Worm (Caenorhabditis elegans) whole organism, L4 larva: Measurements from ENCODE around the gene T24C4.10.

Experiments used
- F26F4.8 ChIP-seq: fragments of 200-800 bp; sonication (Bioruptor generic); conservative IDR thresholded peaks from 2 replicates; pipeline ENCODE4 v1.3.6; 2022; ENCODE audit warnings: missing genetic modification characterization, missing compliant biosample characterization
- F37D6.2 ChIP-seq: sonication (generic microtip); optimal IDR thresholded peaks from 2 replicates; lab custom pipeline; 2016; ENCODE audit warnings: mild to moderate bottlenecking, missing genetic modification characterization, missing compliant biosample characterization
- F44E2.7 ChIP-seq: fragments of 200-800 bp; sonication (Bioruptor generic); IDR thresholded peaks from 2 replicates; pipeline ENCODE4 v2.1.2; 2022; ENCODE audit warnings: missing genetic modification characterization, missing compliant biosample characterization
- R02D3.7 ChIP-seq: fragments of 150-350 bp; sonication (generic microtip); optimal IDR thresholded peaks from 3 replicates; lab custom pipeline; 2014; ENCODE audit warnings: missing biosample characterization, missing genetic modification characterization
- Y75B8A.6 ChIP-seq: fragments of 200-800 bp; sonication (Bioruptor generic); IDR thresholded peaks from 2 replicates; pipeline ENCODE4 v1.3.6; 2022; ENCODE audit warnings: missing genetic modification reagents, missing genetic modification characterization, missing compliant biosample characterization
- aha-1 ChIP-seq: fragments of 150-350 bp; peaks from one replicate; lab custom pipeline; 2014; ENCODE audit warnings: missing biosample characterization, missing genetic modification characterization
- ceh-44 ChIP-seq: fragments of 200-800 bp; sonication (Bioruptor generic); IDR thresholded peaks from 2 replicates; pipeline ENCODE4 v1.3.6; 2022; ENCODE audit warnings: missing genetic modification reagents, missing genetic modification characterization, missing compliant biosample characterization
- ceh-62 ChIP-seq: sonication (generic microtip); optimal IDR thresholded peaks from 2 replicates; lab custom pipeline; 2017; ENCODE audit warnings: missing biosample characterization, missing genetic modification characterization
- hlh-11 ChIP-seq: fragments of 200-800 bp; sonication (Bioruptor generic); optimal IDR thresholded peaks from 2 replicates; lab custom pipeline; 2018; ENCODE audit warnings: mild to moderate bottlenecking, missing genetic modification characterization, missing compliant biosample characterization
- hlh-30 ChIP-seq: sonication (generic microtip); optimal IDR thresholded peaks from 2 replicates; lab custom pipeline; 2017; ENCODE audit warnings: antibody characterized with exemption, mild to moderate bottlenecking, missing genetic modification characterization, missing compliant biosample characterization; ENCODE audit not compliant: insufficient read depth
- jun-1 ChIP-seq: fragments of 150-350 bp; optimal IDR thresholded peaks from 2 replicates; lab custom pipeline; 2014; ENCODE audit warnings: missing biosample characterization, missing genetic modification reagents, missing genetic modification characterization
- lim-7 ChIP-seq: fragments of 200-800 bp; sonication (Bioruptor generic); IDR thresholded peaks from 2 replicates; pipeline ENCODE4 v1.3.6; 2022; ENCODE audit warnings: missing genetic modification characterization, missing compliant biosample characterization
- lin-15B ChIP-seq: fragments of 150-350 bp; sonication (generic microtip); optimal IDR thresholded peaks from 3 replicates; lab custom pipeline; 2014; ENCODE audit warnings: missing biosample characterization, missing genetic modification characterization
- lsy-2 ChIP-seq, 2 experiments: fragments of 150-350 bp in 1 of 2; sonication (generic microtip) in 1 of 2; optimal IDR thresholded peaks; 2 replicates each; lab custom pipeline; 2014 to 2017; ENCODE audit warnings: missing biosample characterization in 2 of 2, missing genetic modification characterization in 2 of 2
- mep-1 ChIP-seq: fragments of 150-350 bp; sonication (generic microtip); optimal IDR thresholded peaks from 3 replicates; lab custom pipeline; 2014; ENCODE audit warnings: missing biosample characterization, missing genetic modification characterization
- mxl-2 ChIP-seq: fragments of 200-800 bp; sonication (Bioruptor generic); conservative IDR thresholded peaks from 2 replicates; pipeline ENCODE4 v1.3.6; 2022; ENCODE audit warnings: missing genetic modification reagents, missing genetic modification characterization, missing compliant biosample characterization
- nhr-48 ChIP-seq: sonication (generic microtip); optimal IDR thresholded peaks from 2 replicates; lab custom pipeline; 2016; ENCODE audit warnings: mild to moderate bottlenecking, missing genetic modification characterization, missing compliant biosample characterization
- nhr-6 ChIP-seq: fragments of 150-350 bp; optimal IDR thresholded peaks from 2 replicates; lab custom pipeline; 2014; ENCODE audit warnings: missing biosample characterization, missing genetic modification characterization
- sdz-12 ChIP-seq: fragments of 200-800 bp; sonication (Bioruptor generic); optimal IDR thresholded peaks from 2 replicates; lab custom pipeline; 2018; ENCODE audit warnings: mild to moderate bottlenecking, missing genetic modification characterization, missing compliant biosample characterization
- tag-97 ChIP-seq: fragments of 200-800 bp; sonication (Bioruptor generic); IDR thresholded peaks from 2 replicates; pipeline ENCODE4 v1.3.6; 2022; ENCODE audit warnings: missing genetic modification characterization, missing compliant biosample characterization
- tra-1 ChIP-seq: fragments of 200-800 bp; sonication (Bioruptor generic); IDR thresholded peaks from 2 replicates; pipeline ENCODE4 v1.3.6; 2022; ENCODE audit warnings: missing genetic modification reagents, missing genetic modification characterization, missing compliant biosample characterization
- vab-7 ChIP-seq: fragments of 200-800 bp; sonication (Bioruptor generic); IDR thresholded peaks from 2 replicates; pipeline ENCODE4 v1.3.6; 2022; ENCODE audit warnings: missing genetic modification reagents, missing genetic modification characterization, missing compliant biosample characterization

Gene T24C4.10

DNA sequence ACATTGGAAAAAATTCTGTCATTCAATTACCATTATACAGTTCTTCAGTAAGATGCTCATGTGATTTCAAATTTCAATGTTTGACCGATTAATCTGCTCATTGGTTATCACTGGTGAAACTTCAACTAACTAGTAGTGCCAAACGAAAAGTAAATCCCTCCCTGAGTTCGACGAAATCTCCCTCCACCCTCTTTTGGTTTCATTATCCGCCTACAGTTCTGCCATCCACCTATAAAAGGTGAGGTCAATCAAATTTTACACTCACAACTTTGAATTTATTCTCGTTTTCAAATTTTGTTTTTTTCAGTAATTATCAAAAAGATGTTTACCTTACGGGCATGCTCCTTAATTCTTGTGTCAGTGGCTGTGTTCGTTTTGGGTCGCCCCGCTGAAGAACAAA, 48.4 kb downstream of the T24C4.10 start, which contains the start of gene far-8:
Gene far-8 (plus strand): TSS at position 301 of the 400 bp plus-strand sequence.
- TF ChIP-seq vab-7 (GFP tag; lab: Robert Waterston, UW) (no peak), ceh-44 (GFP tag; lab: Robert Waterston, UW) (no peak), F44E2.7 (no peak), lim-7 (GFP tag; lab: Robert Waterston, UW) (no peak), F26F4.8 (GFP tag; lab: Robert Waterston, UW) (no peak), nhr-48 (tag; lab: Kevin White, UChicago) (no peak), aha-1 (tag; lab: Kevin White, UChicago) (no peak), tra-1 (GFP tag; lab: Robert Waterston, UW) (no peak), Y75B8A.6 (GFP tag; lab: Robert Waterston, UW) (no peak), mep-1 (no peak), R02D3.7 (no peak), ceh-62 (tag; lab: Kevin White, UChicago) (no peak), jun-1 (tag; lab: Kevin White, UChicago) (no peak), lsy-2 (tag; optimal IDR thresholded peaks at IDR 0.05; lab: Kevin White, UChicago) (no peak), lin-15B (tag; lab: Kevin White, UChicago) (no peak), tag-97 (GFP tag; lab: Robert Waterston, UW) (no peak), F37D6.2 (tag; lab: Kevin White, UChicago) (no peak), mxl-2 (GFP tag; lab: Robert Waterston, UW) (no peak), nhr-6 (tag; lab: Kevin White, UChicago) (no peak), hlh-11 (tag; lab: Kevin White, UChicago) (no peak)
- TF ChIP-seq, all 104 proteins: peak for 0

DNA sequence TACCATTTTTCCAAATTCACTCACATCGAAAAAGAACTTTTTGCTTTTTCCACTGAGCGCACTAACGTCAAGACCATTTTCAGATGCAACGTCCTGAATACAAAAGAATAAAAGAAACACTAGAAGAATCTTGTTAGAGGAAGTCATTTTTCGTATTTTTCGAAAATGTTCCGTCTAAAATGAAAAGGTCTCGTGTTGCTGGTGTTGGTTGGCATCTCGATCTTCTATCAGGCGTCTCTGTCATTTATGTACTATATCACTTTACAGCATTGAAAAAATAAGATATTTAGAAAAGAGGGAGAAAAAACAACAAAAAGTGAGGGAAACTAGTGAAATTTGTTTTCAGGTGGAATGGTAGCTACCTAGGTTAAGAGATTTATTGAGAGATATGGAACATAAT, 49.9 kb downstream of the T24C4.10 start, which contains the start of gene K02F3.9:
Gene K02F3.9 (minus strand): TSS at position 190 of the 400 bp plus-strand sequence.
- TF ChIP-seq hlh-30 (peak; percentile 2), sdz-12 (GFP tag; lab: Kevin White, UChicago) (no peak)
